Fruit fly (Drosophila melanogaster) whole organism, embryonic: ENCODE data around the gene VhaAC39-1.

Experiments
- Adf1 ChIP-seq: fragments of 200-800 bp; sonication (Bioruptor generic); IDR thresholded peaks from 2 replicates; pipeline ENCODE4 v1.3.6; 2022; ENCODE audit warnings: missing biosample characterization, missing genetic modification characterization
- Atf3 ChIP-seq: fragments of 200-800 bp; sonication (Bioruptor generic); optimal IDR thresholded peaks from 3 replicates; lab custom pipeline; 2016; ENCODE audit warnings: missing biosample characterization, missing genetic modification characterization
- B-H2 ChIP-seq: fragments of 200-800 bp; sonication (Bioruptor generic); optimal IDR thresholded peaks from 2 replicates; lab custom pipeline; 2018; ENCODE audit warnings: missing biosample characterization, mild to moderate bottlenecking, missing genetic modification characterization
- CG10209 ChIP-seq: fragments of 200-800 bp; sonication (Bioruptor generic); optimal IDR thresholded peaks from 3 replicates; lab custom pipeline; 2017; ENCODE audit warnings: missing biosample characterization, mild to moderate bottlenecking, missing genetic modification characterization, missing genetic modification reagents
- CG11504 ChIP-seq: fragments of 200-800 bp; sonication (Bioruptor generic); optimal IDR thresholded peaks from 3 replicates; lab custom pipeline; 2019; ENCODE audit warnings: missing biosample characterization, mild to moderate bottlenecking, missing genetic modification characterization, moderate library complexity
- CG11695 ChIP-seq: fragments of 200-800 bp; sonication (Bioruptor generic); IDR thresholded peaks from 3 replicates; pipeline ENCODE4 v1.3.6; 2022; ENCODE audit warnings: missing biosample characterization, missing genetic modification characterization
- CG12391 ChIP-seq: fragments of 200-800 bp; sonication (Bioruptor generic); optimal IDR thresholded peaks from 3 replicates; lab custom pipeline; 2018; ENCODE audit warnings: missing biosample characterization, mild to moderate bottlenecking, missing genetic modification characterization, moderate library complexity
- CG1603 ChIP-seq: fragments of 200-800 bp; sonication (Bioruptor generic); optimal IDR thresholded peaks from 2 replicates; lab custom pipeline; 2019; ENCODE audit warnings: missing biosample characterization, mild to moderate bottlenecking, missing genetic modification characterization, moderate library complexity
- CG17359 ChIP-seq: fragments of 200-800 bp; sonication (Bioruptor generic); optimal IDR thresholded peaks from 3 replicates; lab custom pipeline; 2018; ENCODE audit warnings: missing biosample characterization, mild to moderate bottlenecking, missing genetic modification characterization, moderate library complexity
- CG17361 ChIP-seq: fragments of 200-800 bp; sonication (Bioruptor generic); IDR thresholded peaks from 3 replicates; pipeline ENCODE4 v1.3.6; 2022; ENCODE audit warnings: missing biosample characterization, missing genetic modification characterization
- CG18262 ChIP-seq: fragments of 200-800 bp; optimal IDR thresholded peaks from 3 replicates; lab custom pipeline; 2019; ENCODE audit warnings: missing biosample characterization, mild to moderate bottlenecking, missing genetic modification characterization, moderate library complexity
- CG2120 ChIP-seq: fragments of 200-800 bp; sonication (Bioruptor generic); optimal IDR thresholded peaks from 3 replicates; lab custom pipeline; 2016; ENCODE audit warnings: missing biosample characterization, missing genetic modification characterization
- CG2678 ChIP-seq: fragments of 200-800 bp; sonication (Bioruptor generic); optimal IDR thresholded peaks from 3 replicates; lab custom pipeline; 2019; ENCODE audit warnings: missing biosample characterization, mild to moderate bottlenecking, missing genetic modification characterization, moderate library complexity
- CG30403 ChIP-seq: fragments of 200-800 bp; sonication (Bioruptor generic); optimal IDR thresholded peaks from 3 replicates; lab custom pipeline; 2016; ENCODE audit warnings: missing biosample characterization, missing genetic modification characterization
- CG32767 ChIP-seq: fragments of 200-800 bp; sonication (Bioruptor generic); IDR thresholded peaks from 2 replicates; pipeline ENCODE4 v1.3.6; 2022; ENCODE audit warnings: missing biosample characterization, missing genetic modification characterization
- CG3847 ChIP-seq: fragments of 200-800 bp; sonication (Bioruptor generic); IDR thresholded peaks from 2 replicates; pipeline ENCODE4 v1.3.6; 2022; ENCODE audit warnings: missing biosample characterization, missing genetic modification characterization
- CG4730 ChIP-seq: fragments of 200-800 bp; sonication (Bioruptor generic); IDR thresholded peaks from 2 replicates; pipeline ENCODE4 v1.3.6; 2022; ENCODE audit warnings: missing biosample characterization, missing genetic modification characterization
- CG6765 ChIP-seq: fragments of 200-800 bp; sonication (Bioruptor generic); optimal IDR thresholded peaks from 3 replicates; lab custom pipeline; 2017; ENCODE audit warnings: missing biosample characterization, mild to moderate bottlenecking, missing genetic modification characterization
- CG7372 ChIP-seq: fragments of 200-800 bp; sonication (Bioruptor generic); IDR thresholded peaks from 2 replicates; pipeline ENCODE4 v1.3.6; 2022; ENCODE audit warnings: missing biosample characterization, missing genetic modification characterization
- CG7987 ChIP-seq: fragments of 200-800 bp; sonication (Bioruptor generic); optimal IDR thresholded peaks from 2 replicates; lab custom pipeline; 2018; ENCODE audit warnings: missing biosample characterization, mild to moderate bottlenecking, missing genetic modification characterization, moderate library complexity
- CG8765 ChIP-seq: fragments of 200-800 bp; sonication (Bioruptor generic); IDR thresholded peaks from 2 replicates; pipeline ENCODE4 v1.3.6; 2022; ENCODE audit warnings: missing biosample characterization, missing genetic modification characterization
- D19A ChIP-seq: fragments of 200-800 bp; optimal IDR thresholded peaks from 3 replicates; lab custom pipeline; 2019; ENCODE audit warnings: missing biosample characterization, mild to moderate bottlenecking, missing genetic modification characterization, moderate library complexity
- Dp ChIP-seq: fragments of 200-800 bp; sonication (Bioruptor generic); optimal IDR thresholded peaks from 2 replicates; lab custom pipeline; 2018; ENCODE audit warnings: missing biosample characterization, mild to moderate bottlenecking, missing genetic modification characterization, moderate library complexity
- Drgx ChIP-seq: fragments of 200-800 bp; sonication (Bioruptor generic); IDR thresholded peaks from 2 replicates; pipeline ENCODE4 v1.3.6; 2022; ENCODE audit warnings: missing biosample characterization, missing genetic modification characterization
- Elba2 ChIP-seq: fragments of 200-800 bp; sonication (Bioruptor generic); optimal IDR thresholded peaks from 3 replicates; lab custom pipeline; 2016; ENCODE audit warnings: missing biosample characterization, missing genetic modification characterization
- HLH4C ChIP-seq: fragments of 200-800 bp; sonication (Bioruptor generic); IDR thresholded peaks from 3 replicates; pipeline ENCODE4 v1.3.6; 2022; ENCODE audit warnings: missing biosample characterization, missing genetic modification characterization; ENCODE audit not compliant: partially characterized antibody
- Hr78 ChIP-seq, 2 experiments: fragments of 200-800 bp in 1 of 2; fragments of >200 bp in 1 of 2; sonication (Bioruptor generic) in 1 of 2; optimal IDR thresholded peaks; 2 replicates each; lab custom pipeline; 2017 to 2019; ENCODE audit warnings: missing biosample characterization in 2 of 2, missing genetic modification characterization in 2 of 2, mild to moderate bottlenecking in 1 of 2, moderate library complexity in 1 of 2
- Kr ChIP-seq: fragments of 200-800 bp; sonication (Bioruptor generic); optimal IDR thresholded peaks from 2 replicates; lab custom pipeline; 2017; ENCODE audit warnings: missing biosample characterization, mild to moderate bottlenecking, missing genetic modification characterization
- Med ChIP-seq: fragments of 200-800 bp; sonication (Bioruptor generic); peaks from one replicate; lab custom pipeline; 2016; ENCODE audit warnings: missing biosample characterization, missing genetic modification characterization, mild to moderate bottlenecking, inconsistent platforms, moderate library complexity
- Ravus ChIP-seq: fragments of 200-800 bp; sonication (Bioruptor generic); IDR thresholded peaks from 2 replicates; pipeline ENCODE4 v1.3.6; 2022; ENCODE audit warnings: missing biosample characterization, missing genetic modification characterization
- Sox102F ChIP-seq: fragments of 200-800 bp; sonication (Bioruptor generic); optimal IDR thresholded peaks from 2 replicates; lab custom pipeline; 2018; ENCODE audit warnings: missing biosample characterization, mild to moderate bottlenecking, missing genetic modification characterization, moderate library complexity
- TFAM ChIP-seq: fragments of 200-800 bp; sonication (Bioruptor generic); optimal IDR thresholded peaks from 2 replicates; lab custom pipeline; 2017; ENCODE audit warnings: missing biosample characterization, missing genetic modification characterization, inconsistent platforms
- Trl ChIP-seq, 3 experiments: fragments of >200 bp in 2 of 3; fragments of 200-800 bp in 1 of 3; sonication (Bioruptor generic) in 1 of 3; optimal IDR thresholded peaks; 2 replicates in 1 of 3; 3 replicates in 2 of 3; lab custom pipeline; 2016 to 2017; ENCODE audit warnings: missing biosample characterization in 1 of 3, missing genetic modification characterization in 1 of 3
- bsh ChIP-seq, 2 experiments: fragments of 200-800 bp; sonication (Bioruptor generic); optimal IDR thresholded peaks; 2 replicates each; lab custom pipeline; 2017 to 2018; ENCODE audit warnings: mild to moderate bottlenecking in 2 of 2, missing biosample characterization in 2 of 2, missing genetic modification characterization in 2 of 2, moderate library complexity in 1 of 2
- cad ChIP-seq: fragments of >200 bp; optimal IDR thresholded peaks from 2 replicates; lab custom pipeline; 2017; ENCODE audit warnings: missing biosample characterization, missing genetic modification characterization
- eyg ChIP-seq: fragments of 200-800 bp; sonication (Bioruptor generic); optimal IDR thresholded peaks from 3 replicates; lab custom pipeline; 2016; ENCODE audit warnings: missing biosample characterization, missing genetic modification characterization
- gem ChIP-seq: fragments of 200-800 bp; sonication (Bioruptor generic); optimal IDR thresholded peaks from 2 replicates; lab custom pipeline; 2019; ENCODE audit warnings: missing biosample characterization, mild to moderate bottlenecking, missing genetic modification characterization, moderate library complexity
- inv ChIP-seq: fragments of 200-800 bp; sonication (Bioruptor generic); IDR thresholded peaks from 2 replicates; pipeline ENCODE4 v1.3.6; 2022; ENCODE audit warnings: missing biosample characterization, missing genetic modification characterization; ENCODE audit not compliant: partially characterized antibody
- lola ChIP-seq, 3 experiments: fragments of >200 bp in 2 of 3; fragments of 200-800 bp in 1 of 3; sonication (Bioruptor generic) in 1 of 3; optimal IDR thresholded peaks; 2 replicates each; lab custom pipeline; 2017 to 2019; ENCODE audit warnings: missing biosample characterization in 3 of 3, missing genetic modification characterization in 3 of 3, mild to moderate bottlenecking in 1 of 3, moderate library complexity in 1 of 3
- mld ChIP-seq: fragments of 200-800 bp; sonication (Bioruptor generic); IDR thresholded peaks from 3 replicates; pipeline ENCODE4 v1.3.6; 2022; ENCODE audit warnings: missing biosample characterization, missing genetic modification characterization; ENCODE audit not compliant: partially characterized antibody
- pzg ChIP-seq: fragments of 200-800 bp; sonication (Bioruptor generic); optimal IDR thresholded peaks from 3 replicates; lab custom pipeline; 2018; ENCODE audit warnings: missing biosample characterization, mild to moderate bottlenecking, missing genetic modification characterization, moderate library complexity
- row ChIP-seq: fragments of 200-800 bp; sonication (Bioruptor generic); IDR thresholded peaks from 3 replicates; pipeline ENCODE4 v1.3.6; 2022; ENCODE audit warnings: missing biosample characterization, missing genetic modification characterization
- sens ChIP-seq: fragments of 200-800 bp; sonication (Bioruptor generic); peaks from one replicate; lab custom pipeline; 2016; ENCODE audit warnings: missing biosample characterization, missing genetic modification characterization
- slbo ChIP-seq: fragments of 200-800 bp; sonication (Bioruptor generic); IDR thresholded peaks from 2 replicates; pipeline ENCODE4 v1.3.6; 2022; ENCODE audit warnings: missing biosample characterization, missing genetic modification characterization
- slp2 ChIP-seq: fragments of 200-800 bp; sonication (Bioruptor generic); optimal IDR thresholded peaks from 2 replicates; lab custom pipeline; 2016; ENCODE audit warnings: missing biosample characterization, missing genetic modification characterization
- sr ChIP-seq: fragments of 200-800 bp; sonication (Bioruptor generic); IDR thresholded peaks from 3 replicates; pipeline ENCODE4 v1.3.6; 2022; ENCODE audit warnings: missing biosample characterization, missing genetic modification characterization
- stc ChIP-seq: fragments of 200-800 bp; sonication (Bioruptor generic); IDR thresholded peaks from 2 replicates; pipeline ENCODE4 v1.3.6; 2022; ENCODE audit warnings: missing biosample characterization, missing genetic modification characterization
- toy ChIP-seq: fragments of 200-800 bp; sonication (Bioruptor generic); IDR thresholded peaks from 2 replicates; pipeline ENCODE4 v1.3.6; 2022; ENCODE audit warnings: missing biosample characterization, missing genetic modification characterization
- vfl ChIP-seq: fragments of 200-800 bp; sonication (Bioruptor generic); optimal IDR thresholded peaks from 2 replicates; lab custom pipeline; 2016; ENCODE audit warnings: missing biosample characterization, missing genetic modification characterization
- zfh1 ChIP-seq: fragments of 200-800 bp; sonication (Bioruptor generic); IDR thresholded peaks from 3 replicates; pipeline ENCODE4 v1.3.6; 2022; ENCODE audit warnings: missing biosample characterization, missing genetic modification characterization

The VhaAC39-1 gene

dm6 chrX:3866844-3867457, 13.6 kb upstream of the VhaAC39-1 start (continued):
- TF ChIP-seq CG10209 (peak; percentile 0), sr (GFP tag; lab: Robert Waterston, UW) (no peak), toy (GFP tag; lab: Robert Waterston, UW) (no peak), CG11695 (GFP tag; lab: Robert Waterston, UW) (no peak), CG1603 (tag; lab: Kevin White, UChicago) (peak; percentile 16), B-H2 (GFP tag; lab: Kevin White, UChicago) (no peak), Adf1 (GFP tag; lab: Robert Waterston, UW) (no peak), Ravus (no peak), CG32767 (GFP tag; lab: Robert Waterston, UW) (no peak), vfl (GFP tag; lab: Kevin White, UChicago) (no peak), CG6765 (no peak), CG8765 (GFP tag; lab: Robert Waterston, UW) (no peak), stc (GFP tag; lab: Robert Waterston, UW) (no peak), pzg (GFP tag; lab: Kevin White, UChicago) (no peak), CG3847 (no peak), Sox102F (GFP tag; lab: Kevin White, UChicago) (peak; percentile 8), slbo (GFP tag; lab: Robert Waterston, UW) (no peak), Trl (optimal IDR thresholded peaks at IDR 0.05; lab: Kevin White, UChicago) (no peak), Trl (GFP tag; optimal IDR thresholded peaks at IDR 0.05; lab: Kevin White, UChicago) (no peak), cad (GFP tag; lab: Kevin White, UChicago) (no peak), CG17359 (tag; lab: Kevin White, UChicago) (no peak), CG2678 (tag; lab: Kevin White, UChicago) (peak; percentile 40), lola (GFP tag; optimal IDR thresholded peaks at IDR 0.05; lab: Kevin White, UChicago) (no peak), CG11504 (tag; lab: Kevin White, UChicago) (peak; percentile 42), CG17361 (GFP tag; lab: Robert Waterston, UW) (peak; percentile 39; the same call in 1 of the 3 replicates), HLH4C (GFP tag; lab: Robert Waterston, UW) (no peak), Hr78 (GFP tag; optimal IDR thresholded peaks at IDR 0.05; lab: Kevin White, UChicago) (no peak), row (peak; percentile 28; the same call in 1 of the 3 replicates), gem (tag; lab: Kevin White, UChicago) (peak; percentile 51), mld (GFP tag; lab: Robert Waterston, UW) (no peak), eyg (GFP tag; lab: Kevin White, UChicago) (no peak), CG2120 (GFP tag; lab: Kevin White, UChicago) (peak; percentile 5), CG18262 (tag; lab: Kevin White, UChicago) (peak; percentile 37), TFAM (GFP tag; lab: Kevin White, UChicago) (no peak), sens (peak; percentile 77), Dp (GFP tag; lab: Kevin White, UChicago) (no peak), inv (GFP tag; lab: Robert Waterston, UW) (no peak), Med (peak; percentile 33), zfh1 (GFP tag; lab: Robert Waterston, UW) (no peak), Drgx (GFP tag; lab: Robert Waterston, UW) (no peak), CG7987 (GFP tag; lab: Kevin White, UChicago) (no peak), CG30403 (GFP tag; lab: Kevin White, UChicago) (peak; percentile 19), CG7372 (no peak), Kr (GFP tag; lab: Kevin White, UChicago) (no peak), CG12391 (tag; lab: Kevin White, UChicago) (no peak), Atf3 (no peak), Elba2 (GFP tag; lab: Kevin White, UChicago) (no peak), bsh (GFP tag; optimal IDR thresholded peaks at IDR 0.05; lab: Kevin White, UChicago) (peak in 1 of 2 experiments; percentile 24), D19A (tag; lab: Kevin White, UChicago) (peak; percentile 87), CG4730 (GFP tag; lab: Robert Waterston, UW) (no peak), slp2 (GFP tag; lab: Kevin White, UChicago) (no peak)
